Worm (Caenorhabditis elegans): ENCODE measurements around the gene srh-47.

DNA sequence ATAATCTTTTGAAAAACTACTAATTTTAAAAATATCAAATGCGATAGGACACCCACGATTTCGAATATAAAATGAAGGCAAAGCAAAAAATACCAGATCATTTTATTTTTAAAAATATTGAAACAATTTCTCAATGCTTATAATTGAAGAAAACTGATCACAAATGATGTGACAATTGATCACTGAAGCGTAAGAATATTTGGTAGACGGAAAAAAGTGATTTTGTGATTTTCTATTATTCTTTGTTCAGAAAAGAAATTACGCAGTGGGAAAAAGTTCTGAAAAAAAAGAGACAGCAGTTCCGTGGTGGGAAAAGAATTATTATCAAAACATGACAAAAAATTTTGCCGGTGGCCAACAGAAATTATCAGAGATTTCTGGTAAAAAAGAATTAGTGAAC, 1.8 kb downstream of the srh-47 start, which contains the start of gene T03F7.5:
- no peak for TF ChIP-seq fkh-10 (GFP tag; optimal IDR thresholded peaks at IDR 0.05)
- no peak for TF ChIP-seq nhr-102 (tag; optimal IDR thresholded peaks at IDR 0.05)
- no peak for TF ChIP-seq aha-1 (tag)
- TF ChIP-seq unc-62 (GFP tag; optimal IDR thresholded peaks at IDR 0.05 in 1 of 2): no peak
- no peak for TF ChIP-seq unc-62 (tag; optimal IDR thresholded peaks at IDR 0.05)
- no peak for TF ChIP-seq T26A8.4 (GFP tag; IDR thresholded peaks at IDR 0.05)
- TF ChIP-seq lsy-2 (tag; optimal IDR thresholded peaks at IDR 0.05): no peak
- TF ChIP-seq vab-7 (GFP tag; IDR thresholded peaks at IDR 0.05): no peak
